Worm (Caenorhabditis elegans) whole organism, L3 larva: ENCODE results near the gene srp-6.
"Not testable (repeated sequence)": the region's sequence is repeated elsewhere in the genome, so short reads cannot be mapped to it uniquely, and the experiment has no call there.

Source experiments
- ama-1 ChIP-seq: fragments of 150-350 bp; optimal IDR thresholded peaks from 2 replicates; lab custom pipeline; 2018
- ceh-28 ChIP-seq: fragments of 150-350 bp; optimal IDR thresholded peaks from 2 replicates; lab custom pipeline; 2014; ENCODE audit warnings: missing biosample characterization, missing genetic modification reagents, missing genetic modification characterization
- lin-39 ChIP-seq: fragments of 150-350 bp; optimal IDR thresholded peaks from 2 replicates; lab custom pipeline; 2018; ENCODE audit warnings: missing biosample characterization, missing genetic modification reagents, missing genetic modification characterization
- nhr-12 ChIP-seq: fragments of 150-350 bp; optimal IDR thresholded peaks from 2 replicates; lab custom pipeline; 2014; ENCODE audit warnings: missing biosample characterization, missing genetic modification characterization
- nhr-25 ChIP-seq: sonication (generic microtip); optimal IDR thresholded peaks from 2 replicates; lab custom pipeline; 2017; ENCODE audit warnings: missing biosample characterization, missing genetic modification characterization
- snpc-4 ChIP-seq: fragments of 150-350 bp; optimal IDR thresholded peaks from 2 replicates; lab custom pipeline; 2014; ENCODE audit warnings: missing biosample characterization, missing genetic modification characterization
- tbx-2 ChIP-seq: sonication (generic microtip); optimal IDR thresholded peaks from 2 replicates; lab custom pipeline; 2016; ENCODE audit warnings: mild to moderate bottlenecking, missing genetic modification characterization, missing compliant biosample characterization
- unc-39 ChIP-seq: sonication (generic microtip); optimal IDR thresholded peaks from 4 replicates; lab custom pipeline; 2017; ENCODE audit warnings: missing biosample characterization, missing genetic modification characterization
- unc-62 ChIP-seq: fragments of 150-350 bp; sonication (generic microtip); optimal IDR thresholded peaks from 4 replicates; lab custom pipeline; 2014; ENCODE audit warnings: missing biosample characterization, missing genetic modification reagents, missing genetic modification characterization
- zag-1 ChIP-seq: fragments of 150-350 bp; optimal IDR thresholded peaks from 2 replicates; lab custom pipeline; 2014; ENCODE audit warnings: missing biosample characterization, missing genetic modification characterization

- not testable (repeated sequence) for TF ChIP-seq unc-39 (tag; lab: Kevin White, UChicago); ceh-28 (tag; lab: Kevin White, UChicago); snpc-4 (tag; lab: Kevin White, UChicago); lin-39; nhr-12 (tag; lab: Kevin White, UChicago); zag-1 (tag; lab: Kevin White, UChicago); unc-62; ama-1 (lab: Kevin White, UChicago); nhr-25 (tag; lab: Kevin White, UChicago); tbx-2 (tag; lab: Kevin White, UChicago)
Measured at ce11 chrV:7345494-7345893, 40.4 kb downstream of the srp-6 start, which contains the start of gene nhr-147.
